In genomic region chr2L:3624784-3625183, dm6 we compare ENCODE assay signal across 1 fruit fly cellular context.
TF ChIP-seq lines count a peak whose summit lies in the region.

No protein-coding gene starts in this region.

TF ChIP-seq in whole organism, embryonic, 481 proteins besides CTCF, POLR2A, EP300 and RAD21 (continued from another document and continues in another):
- TF ChIP-seq hbn (GFP tag; IDR thresholded peaks at IDR 0.05; lab: Robert Waterston, UW; ENCODE audit: partially characterized antibody) (no peak), Dfd (GFP tag; optimal IDR thresholded peaks at IDR 0.05; lab: Kevin White, UChicago) (no peak), onecut (GFP tag; IDR thresholded peaks at IDR 0.05; lab: Robert Waterston, UW) (no peak), B-H2 (GFP tag; optimal IDR thresholded peaks at IDR 0.05; lab: Kevin White, UChicago) (no peak), CG13894 (tag; optimal IDR thresholded peaks at IDR 0.05; lab: Kevin White, UChicago) (no peak), CG10979 (tag; optimal IDR thresholded peaks at IDR 0.05; lab: Kevin White, UChicago) (peak; percentile 34), Stat92E (GFP tag; optimal IDR thresholded peaks at IDR 0.05; lab: Kevin White, UChicago) (no peak), D (optimal IDR thresholded peaks at IDR 0.05; lab: Kevin White, UChicago) (no peak), D (GFP tag; optimal IDR thresholded peaks at IDR 0.05; lab: Kevin White, UChicago) (no peak), bigmax (GFP tag; optimal IDR thresholded peaks at IDR 0.05; lab: Kevin White, UChicago) (no peak), CG8281 (tag; optimal IDR thresholded peaks at IDR 0.05; lab: Kevin White, UChicago) (no peak), ash1 (GFP tag; optimal IDR thresholded peaks at IDR 0.05; lab: Kevin White, UChicago) (no peak), emc (GFP tag; optimal IDR thresholded peaks at IDR 0.05; lab: Kevin White, UChicago) (no peak), Neu2 (GFP tag; optimal IDR thresholded peaks at IDR 0.05; lab: Kevin White, UChicago; ENCODE audit: borderline replicate concordance) (no peak), CG31388 (GFP tag; optimal IDR thresholded peaks at IDR 0.05; lab: Kevin White, UChicago) (no peak), CG13287 (GFP tag; IDR thresholded peaks at IDR 0.05; lab: Robert Waterston, UW; ENCODE audit: partially characterized antibody) (no peak), CG8388 (GFP tag; optimal IDR thresholded peaks at IDR 0.05; lab: Kevin White, UChicago) (no peak), MESR4 (GFP tag; optimal IDR thresholded peaks at IDR 0.05; lab: Kevin White, UChicago) (no peak), CG8359 (GFP tag; optimal IDR thresholded peaks at IDR 0.05; lab: Kevin White, UChicago; ENCODE audit: borderline replicate concordance) (no peak), CG9727 (GFP tag; optimal IDR thresholded peaks at IDR 0.05; lab: Kevin White, UChicago) (no peak), lola (GFP tag; optimal IDR thresholded peaks at IDR 0.05; lab: Kevin White, UChicago) (peak in 1 of 3 experiments; percentile 45), Blimp-1 (GFP tag; optimal IDR thresholded peaks at IDR 0.05; lab: Kevin White, UChicago) (no peak), da (GFP tag; optimal IDR thresholded peaks at IDR 0.05; lab: Kevin White, UChicago) (no peak), CG3995 (GFP tag; optimal IDR thresholded peaks at IDR 0.05; lab: Kevin White, UChicago) (no peak), fd64A (GFP tag; optimal IDR thresholded peaks at IDR 0.05; lab: Kevin White, UChicago) (no peak), CG17912 (GFP tag; optimal IDR thresholded peaks at IDR 0.05; lab: Kevin White, UChicago) (no peak), CG31441 (GFP tag; IDR thresholded peaks at IDR 0.05; lab: Robert Waterston, UW) (0 out of 2 replicates have a peak, but pooled peaks have one; percentile 17), CG32532 (GFP tag; IDR thresholded peaks at IDR 0.05; lab: Robert Waterston, UW) (no peak), seq (GFP tag; IDR thresholded peaks at IDR 0.05; lab: Robert Waterston, UW) (no peak), CG2712 (tag; optimal IDR thresholded peaks at IDR 0.05; lab: Kevin White, UChicago) (peak; percentile 46), CG15514 (GFP tag; optimal IDR thresholded peaks at IDR 0.05; lab: Kevin White, UChicago) (no peak), ham (GFP tag; IDR thresholded peaks at IDR 0.05; lab: Robert Waterston, UW) (no peak), sisA (GFP tag; IDR thresholded peaks at IDR 0.05; lab: Robert Waterston, UW) (peak; percentile 24; the same call in 1 of the 2 replicates), ase (GFP tag; IDR thresholded peaks at IDR 0.05; lab: Robert Waterston, UW) (no peak), gem (tag; optimal IDR thresholded peaks at IDR 0.05; lab: Kevin White, UChicago) (no peak), chinmo (GFP tag; IDR thresholded peaks at IDR 0.05; lab: Robert Waterston, UW; ENCODE audit: partially characterized antibody) (no peak), Hr3 (GFP tag; optimal IDR thresholded peaks at IDR 0.05; lab: Kevin White, UChicago) (peak; percentile 17), grau (tag; optimal IDR thresholded peaks at IDR 0.05; lab: Kevin White, UChicago) (no peak), HLH4C (GFP tag; IDR thresholded peaks at IDR 0.05; lab: Robert Waterston, UW; ENCODE audit: partially characterized antibody) (no peak), Gsc (GFP tag; IDR thresholded peaks at IDR 0.05; lab: Robert Waterston, UW) (no peak), CG8765 (GFP tag; IDR thresholded peaks at IDR 0.05; lab: Robert Waterston, UW) (no peak), CG17829 (tag; optimal IDR thresholded peaks at IDR 0.05; lab: Kevin White, UChicago) (peak; percentile 34), Sox102F (GFP tag; optimal IDR thresholded peaks at IDR 0.05; lab: Kevin White, UChicago) (peak; percentile 38), Deaf1 (tag; optimal IDR thresholded peaks at IDR 0.05; lab: Kevin White, UChicago) (no peak), CG9932 (GFP tag; IDR thresholded peaks at IDR 0.05; lab: Robert Waterston, UW) (no peak), cato (GFP tag; optimal IDR thresholded peaks at IDR 0.05; lab: Kevin White, UChicago; ENCODE audit: borderline replicate concordance) (no peak), CG4617 (GFP tag; optimal IDR thresholded peaks at IDR 0.05; lab: Kevin White, UChicago; ENCODE audit: borderline replicate concordance) (no peak), jing (GFP tag; optimal IDR thresholded peaks at IDR 0.05; lab: Kevin White, UChicago) (no peak), CG6254 (GFP tag; optimal IDR thresholded peaks at IDR 0.05; lab: Kevin White, UChicago) (peak; percentile 38), Rfx (GFP tag; IDR thresholded peaks at IDR 0.05; lab: Robert Waterston, UW) (no peak), CG6854 (GFP tag; optimal IDR thresholded peaks at IDR 0.05; lab: Kevin White, UChicago) (no peak), MBD-R2 (GFP tag; IDR thresholded peaks at IDR 0.05; lab: Robert Waterston, UW) (no peak), Poxn (GFP tag; IDR thresholded peaks at IDR 0.05; lab: Robert Waterston, UW) (no peak), ewg (GFP tag; optimal IDR thresholded peaks at IDR 0.05; lab: Kevin White, UChicago) (no peak), C15 (GFP tag; IDR thresholded peaks at IDR 0.05; lab: Robert Waterston, UW) (no peak), CG12104 (GFP tag; optimal IDR thresholded peaks at IDR 0.05; lab: Kevin White, UChicago) (no peak), Hr51 (GFP tag; optimal IDR thresholded peaks at IDR 0.05; lab: Kevin White, UChicago) (no peak), exex (tag; optimal IDR thresholded peaks at IDR 0.05; lab: Kevin White, UChicago) (no peak), HLH54F (GFP tag; optimal IDR thresholded peaks at IDR 0.05; lab: Kevin White, UChicago) (no peak), Jarid2 (GFP tag; optimal IDR thresholded peaks at IDR 0.05; lab: Kevin White, UChicago) (no peak), dysf (GFP tag; IDR thresholded peaks at IDR 0.05; lab: Robert Waterston, UW) (no peak), prd (optimal IDR thresholded peaks at IDR 0.05; lab: Kevin White, UChicago) (no peak), prd (GFP tag; IDR thresholded peaks at IDR 0.05; lab: Robert Waterston, UW) (peak; percentile 44; the same call in 2 of the 3 replicates), CG1792 (GFP tag; optimal IDR thresholded peaks at IDR 0.05; lab: Kevin White, UChicago) (no peak), Optix (GFP tag; IDR thresholded peaks at IDR 0.05; lab: Robert Waterston, UW) (0 out of 3 replicates have a peak, but pooled peaks have one; percentile 18), CG10267 (tag; optimal IDR thresholded peaks at IDR 0.05; lab: Kevin White, UChicago) (no peak), CG17385 (GFP tag; optimal IDR thresholded peaks at IDR 0.05; lab: Kevin White, UChicago) (no peak), CG11723 (GFP tag; optimal IDR thresholded peaks at IDR 0.05; lab: Kevin White, UChicago) (no peak), CG1832 (GFP tag; optimal IDR thresholded peaks at IDR 0.05; lab: Kevin White, UChicago) (no peak), CG15696 (tag; optimal IDR thresholded peaks at IDR 0.05; lab: Kevin White, UChicago) (no peak), CG4424 (GFP tag; optimal IDR thresholded peaks at IDR 0.05; lab: Kevin White, UChicago) (no peak), Chrac-16 (GFP tag; optimal IDR thresholded peaks at IDR 0.05; lab: Kevin White, UChicago) (no peak), CG12236 (GFP tag; optimal IDR thresholded peaks at IDR 0.05; lab: Kevin White, UChicago) (no peak), stwl (tag; optimal IDR thresholded peaks at IDR 0.05; lab: Kevin White, UChicago) (no peak), sens-2 (GFP tag; IDR thresholded peaks at IDR 0.05; lab: Robert Waterston, UW) (0 out of 2 replicates have a peak, but pooled peaks have one; percentile 39), cwo (GFP tag; optimal IDR thresholded peaks at IDR 0.05; lab: Kevin White, UChicago) (no peak), Bgb (GFP tag; IDR thresholded peaks at IDR 0.05; lab: Robert Waterston, UW; ENCODE audit: partially characterized antibody) (no peak), shn (GFP tag; optimal IDR thresholded peaks at IDR 0.05; lab: Kevin White, UChicago) (no peak), Hand (GFP tag; optimal IDR thresholded peaks at IDR 0.05; lab: Kevin White, UChicago) (no peak), Hmr (GFP tag; optimal IDR thresholded peaks at IDR 0.05; lab: Kevin White, UChicago) (no peak), hth (optimal IDR thresholded peaks at IDR 0.05; lab: Kevin White, UChicago) (no peak), kay (GFP tag; optimal IDR thresholded peaks at IDR 0.05; lab: Kevin White, UChicago) (no peak), Ptx1 (GFP tag; IDR thresholded peaks at IDR 0.05; lab: Robert Waterston, UW) (peak; percentile 32; the same call in 1 of the 2 replicates), CG17359 (tag; optimal IDR thresholded peaks at IDR 0.05; lab: Kevin White, UChicago) (peak; percentile 15), D19A (tag; optimal IDR thresholded peaks at IDR 0.05; lab: Kevin White, UChicago) (no peak), CG16815 (GFP tag; optimal IDR thresholded peaks at IDR 0.05; lab: Kevin White, UChicago) (no peak), Vsx1 (GFP tag; optimal IDR thresholded peaks at IDR 0.05; lab: Kevin White, UChicago) (no peak), fd3F (GFP tag; optimal IDR thresholded peaks at IDR 0.05; lab: Kevin White, UChicago) (no peak), ssp (GFP tag; IDR thresholded peaks at IDR 0.05; lab: Robert Waterston, UW) (no peak), ab (GFP tag; optimal IDR thresholded peaks at IDR 0.05; lab: Kevin White, UChicago) (no peak), CG1529 (GFP tag; optimal IDR thresholded peaks at IDR 0.05; lab: Kevin White, UChicago) (peak; percentile 32), CG12659 (GFP tag; optimal IDR thresholded peaks at IDR 0.05; lab: Kevin White, UChicago) (no peak), Abd-B (GFP tag; optimal IDR thresholded peaks at IDR 0.05; lab: Kevin White, UChicago) (no peak), fru (optimal IDR thresholded peaks at IDR 0.05; lab: Kevin White, UChicago) (no peak), CG14014 (GFP tag; IDR thresholded peaks at IDR 0.05; lab: Robert Waterston, UW) (no peak), B-H1 (GFP tag; IDR thresholded peaks at IDR 0.05; lab: Robert Waterston, UW) (no peak), fd96Cb (tag; optimal IDR thresholded peaks at IDR 0.05; lab: Kevin White, UChicago) (no peak), abd-A (tag; optimal IDR thresholded peaks at IDR 0.05; lab: Kevin White, UChicago) (no peak), gro (GFP tag; optimal IDR thresholded peaks at IDR 0.05; lab: Kevin White, UChicago) (no peak), maf-S (GFP tag; optimal IDR thresholded peaks at IDR 0.05; lab: Kevin White, UChicago) (no peak), CG17612 (GFP tag; IDR thresholded peaks at IDR 0.05; lab: Robert Waterston, UW) (no peak), Nf-YB (GFP tag; optimal IDR thresholded peaks at IDR 0.05; lab: Kevin White, UChicago) (no peak), CG5953 (GFP tag; IDR thresholded peaks at IDR 0.05; lab: Robert Waterston, UW) (no peak), CG7372 (GFP tag; IDR thresholded peaks at IDR 0.05; lab: Robert Waterston, UW) (no peak), CG2202 (tag; optimal IDR thresholded peaks at IDR 0.05; lab: Kevin White, UChicago) (no peak), Sry-β (GFP tag; optimal IDR thresholded peaks at IDR 0.05; lab: Kevin White, UChicago) (no peak), CG34422 (GFP tag; IDR thresholded peaks at IDR 0.05; lab: Robert Waterston, UW) (0 out of 3 replicates have a peak, but pooled peaks have one; percentile 17), CG7963 (GFP tag; IDR thresholded peaks at IDR 0.05; lab: Robert Waterston, UW; ENCODE audit: partially characterized antibody) (no peak), bbx (GFP tag; IDR thresholded peaks at IDR 0.05; lab: Robert Waterston, UW; ENCODE audit: partially characterized antibody) (no peak), Rx (GFP tag; IDR thresholded peaks at IDR 0.05; lab: Robert Waterston, UW) (no peak), H15 (GFP tag; IDR thresholded peaks at IDR 0.05; lab: Robert Waterston, UW) (no peak), CG15601 (tag; optimal IDR thresholded peaks at IDR 0.05; lab: Kevin White, UChicago) (no peak), Dbx (GFP tag; IDR thresholded peaks at IDR 0.05; lab: Robert Waterston, UW) (no peak), zf30C (GFP tag; optimal IDR thresholded peaks at IDR 0.05; lab: Kevin White, UChicago) (peak; percentile 51), NK7.1 (GFP tag; optimal IDR thresholded peaks at IDR 0.05; lab: Kevin White, UChicago) (no peak), CG30403 (GFP tag; optimal IDR thresholded peaks at IDR 0.05; lab: Kevin White, UChicago) (no peak), Pdp1 (GFP tag; optimal IDR thresholded peaks at IDR 0.05; lab: Kevin White, UChicago) (no peak), CG18476 (GFP tag; optimal IDR thresholded peaks at IDR 0.05; lab: Kevin White, UChicago) (no peak), CG14050 (GFP tag; IDR thresholded peaks at IDR 0.05; lab: Robert Waterston, UW) (no peak), CG11456 (GFP tag; IDR thresholded peaks at IDR 0.05; lab: Robert Waterston, UW) (no peak), rib (GFP tag; IDR thresholded peaks at IDR 0.05; lab: Robert Waterston, UW) (no peak), sob (GFP tag; IDR thresholded peaks at IDR 0.05; lab: Robert Waterston, UW) (no peak), CG1602 (GFP tag; optimal IDR thresholded peaks at IDR 0.05; lab: Kevin White, UChicago) (no peak), CG10321 (GFP tag; IDR thresholded peaks at IDR 0.05; lab: Robert Waterston, UW) (no peak), esg (GFP tag; conservative IDR thresholded peaks at IDR 0.05; lab: Robert Waterston, UW) (no peak), CG34224 (GFP tag; IDR thresholded peaks at IDR 0.05; lab: Robert Waterston, UW; ENCODE audit: partially characterized antibody) (no peak), Max (GFP tag; optimal IDR thresholded peaks at IDR 0.05; lab: Kevin White, UChicago) (no peak), luna (GFP tag; optimal IDR thresholded peaks at IDR 0.05; lab: Kevin White, UChicago) (no peak), Taf1 (GFP tag; IDR thresholded peaks at IDR 0.05; lab: Robert Waterston, UW) (no peak), Adf1 (GFP tag; IDR thresholded peaks at IDR 0.05; lab: Robert Waterston, UW) (no peak), her (GFP tag; optimal IDR thresholded peaks at IDR 0.05; lab: Kevin White, UChicago) (no peak), CG12744 (GFP tag; optimal IDR thresholded peaks at IDR 0.05; lab: Kevin White, UChicago) (no peak), NfI (GFP tag; optimal IDR thresholded peaks at IDR 0.05; lab: Kevin White, UChicago) (no peak), CG6765 (GFP tag; optimal IDR thresholded peaks at IDR 0.05; lab: Kevin White, UChicago) (no peak), CG30020 (tag; optimal IDR thresholded peaks at IDR 0.05; lab: Kevin White, UChicago) (no peak), Lim3 (GFP tag; IDR thresholded peaks at IDR 0.05; lab: Robert Waterston, UW) (no peak), Hr78 (GFP tag; optimal IDR thresholded peaks at IDR 0.05; lab: Kevin White, UChicago) (no peak), Scr (GFP tag; IDR thresholded peaks at IDR 0.05; lab: Robert Waterston, UW; ENCODE audit: partially characterized antibody) (no peak)
